Worm (Caenorhabditis elegans): ENCODE results near the gene B0507.7.

B0507.7 gene

DNA sequence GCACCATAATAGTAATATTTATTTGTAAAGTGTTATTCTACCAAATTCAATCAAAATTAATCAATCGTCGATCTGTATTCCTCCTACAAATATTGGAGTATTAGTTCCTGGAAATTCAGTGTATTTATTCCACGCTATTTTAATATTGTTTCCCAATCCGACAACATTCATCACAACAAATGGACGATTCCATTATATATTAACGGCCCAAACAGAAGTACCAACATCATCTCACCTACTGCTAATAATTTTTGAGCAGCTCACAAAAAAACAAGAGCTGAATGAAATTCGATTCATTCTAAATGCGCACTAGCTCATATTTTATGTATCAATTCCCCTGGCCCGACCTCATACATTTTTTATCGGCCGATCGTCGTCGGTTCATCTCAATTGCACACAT, 8.5 kb upstream of the B0507.7 start:
- no peak for TF ChIP-seq ceh-82 (tag; optimal IDR thresholded peaks at IDR 0.05)
- no peak for TF ChIP-seq nhr-23 (tag; optimal IDR thresholded peaks at IDR 0.05)
- no peak for TF ChIP-seq lsy-2 (tag; optimal IDR thresholded peaks at IDR 0.05)
- peak; percentile 44 for TF ChIP-seq unc-55 (GFP tag; optimal IDR thresholded peaks at IDR 0.05)
- TF ChIP-seq nhr-11 (tag; optimal IDR thresholded peaks at IDR 0.05): no peak

DNA sequence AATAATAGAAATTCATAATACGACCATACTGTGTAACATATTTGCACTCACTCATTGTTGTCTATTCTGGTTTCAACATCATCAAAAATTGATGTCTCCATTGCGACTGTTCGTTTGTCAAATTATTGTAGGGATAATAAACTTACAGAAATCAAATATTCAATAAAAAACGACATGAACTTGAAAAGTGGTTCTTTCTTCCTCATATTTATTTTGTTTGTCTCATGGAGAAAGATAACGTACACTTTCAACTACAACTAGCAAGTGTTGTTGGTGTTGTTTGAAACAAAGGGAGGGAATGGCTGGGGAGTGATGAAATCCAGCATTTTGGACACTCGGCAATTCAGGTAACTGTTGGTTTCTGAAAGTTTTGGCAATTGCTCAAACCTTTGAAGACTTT, 7.4 kb upstream of the B0507.7 start, which contains the start of gene B0507.9:
Gene B0507.9, minus strand, starts transcription at position 101 of the 400 bp plus-strand sequence.
- no peak for TF ChIP-seq Y55F3AM.14 (GFP tag; optimal IDR thresholded peaks at IDR 0.05)
- no peak for TF ChIP-seq sem-4 (tag; optimal IDR thresholded peaks at IDR 0.05)
- no peak for TF ChIP-seq ztf-1 (GFP tag; conservative IDR thresholded peaks at IDR 0.05)
- no peak for TF ChIP-seq ama-1 (optimal IDR thresholded peaks at IDR 0.05)
- no peak for TF ChIP-seq mdl-1 (tag; optimal IDR thresholded peaks at IDR 0.05)
- TF ChIP-seq C34F6.9 (tag; optimal IDR thresholded peaks at IDR 0.05): no peak
- no peak for TF ChIP-seq nhr-11 (tag; optimal IDR thresholded peaks at IDR 0.05)
- no peak for TF ChIP-seq ztf-4 (tag; optimal IDR thresholded peaks at IDR 0.05)
- TF ChIP-seq nhr-237 (tag; optimal IDR thresholded peaks at IDR 0.05): no peak

DNA sequence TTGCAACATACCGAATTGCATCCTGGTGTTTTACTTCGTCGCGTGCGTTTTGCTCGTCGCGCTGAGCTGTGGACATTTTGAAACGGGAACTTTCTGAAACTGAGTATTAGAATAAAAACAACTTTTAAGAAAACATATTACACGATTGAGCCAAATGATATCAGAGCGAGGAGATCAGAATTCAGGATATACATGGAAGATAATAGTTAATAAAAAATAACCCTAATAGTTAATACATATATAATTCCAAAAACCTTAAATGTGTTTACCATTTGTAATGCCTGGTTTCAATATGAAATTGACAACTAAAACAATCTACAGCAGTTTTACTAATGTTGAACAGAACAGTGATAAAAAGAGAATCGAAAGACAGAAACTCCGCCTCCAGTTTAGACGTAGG, 4.3 kb upstream of the B0507.7 start, which contains the start of gene B0507.8:
Gene B0507.8, minus strand, starts transcription at position 101 of the 400 bp plus-strand sequence.
- TF ChIP-seq lsy-2 (tag; optimal IDR thresholded peaks at IDR 0.05): no peak
- no peak for TF ChIP-seq nhr-77 (tag; optimal IDR thresholded peaks at IDR 0.05)
- no peak for TF ChIP-seq nhr-25 (tag; optimal IDR thresholded peaks at IDR 0.05)
- TF ChIP-seq nhr-129 (tag; optimal IDR thresholded peaks at IDR 0.05): no peak
- no peak for TF ChIP-seq unc-62 (GFP tag; optimal IDR thresholded peaks at IDR 0.05)
- TF ChIP-seq C34F6.9 (tag; optimal IDR thresholded peaks at IDR 0.05): no peak
- TF ChIP-seq zag-1 (tag; optimal IDR thresholded peaks at IDR 0.05): no peak
- TF ChIP-seq lin-11 (tag; optimal IDR thresholded peaks at IDR 0.05): no peak
- no peak for TF ChIP-seq nhr-12 (tag; optimal IDR thresholded peaks at IDR 0.05)
- no peak for TF ChIP-seq unc-39 (tag; optimal IDR thresholded peaks at IDR 0.05)
- TF ChIP-seq sem-4 (tag; optimal IDR thresholded peaks at IDR 0.05): no peak
- no peak for TF ChIP-seq blmp-1 (tag; optimal IDR thresholded peaks at IDR 0.05; ENCODE audit: insufficient read depth)
- no peak for TF ChIP-seq crh-2 (tag; optimal IDR thresholded peaks at IDR 0.05)
- no peak for TF ChIP-seq elt-1 (tag; optimal IDR thresholded peaks at IDR 0.05)
- TF ChIP-seq alr-1 (tag; optimal IDR thresholded peaks at IDR 0.05): no peak
- no peak for TF ChIP-seq mab-5 (tag; optimal IDR thresholded peaks at IDR 0.05)
- TF ChIP-seq lin-13 (GFP tag; optimal IDR thresholded peaks at IDR 0.05): no peak

DNA sequence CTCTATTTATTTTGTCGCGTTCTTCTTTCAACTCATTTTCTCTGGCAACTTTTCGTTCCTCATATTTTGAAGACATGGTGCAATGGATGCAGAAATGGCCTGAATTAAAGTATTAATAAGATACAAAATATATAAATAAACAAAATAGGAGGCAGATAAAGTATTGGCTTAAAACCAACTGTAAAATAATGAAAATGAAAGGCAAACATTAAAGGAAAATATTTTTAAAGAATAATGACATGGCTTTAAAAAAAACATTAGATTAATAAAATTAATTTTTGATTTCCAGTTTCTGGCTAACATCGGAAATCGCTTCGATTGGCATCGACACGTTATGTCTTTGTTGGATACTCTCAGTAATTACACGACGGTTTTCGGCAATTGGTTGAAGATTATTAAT, 1.9 kb upstream of the B0507.7 start, which contains the start of gene ddn-1:
Gene ddn-1, minus strand, starts transcription at position 101 of the 400 bp plus-strand sequence.
- no peak for TF ChIP-seq unc-62 (GFP tag; optimal IDR thresholded peaks at IDR 0.05)
- TF ChIP-seq ZK546.5 (tag; optimal IDR thresholded peaks at IDR 0.05): no peak
- no peak for TF ChIP-seq lin-11 (tag; optimal IDR thresholded peaks at IDR 0.05)
- no peak for TF ChIP-seq nhr-77 (tag; optimal IDR thresholded peaks at IDR 0.05)
- TF ChIP-seq F13H6.1 (tag; optimal IDR thresholded peaks at IDR 0.05): no peak
- no peak for TF ChIP-seq nhr-25 (tag; optimal IDR thresholded peaks at IDR 0.05)
- no peak for TF ChIP-seq elt-3 (tag; optimal IDR thresholded peaks at IDR 0.05)
- no peak for TF ChIP-seq nhr-237 (tag; optimal IDR thresholded peaks at IDR 0.05)

DNA sequence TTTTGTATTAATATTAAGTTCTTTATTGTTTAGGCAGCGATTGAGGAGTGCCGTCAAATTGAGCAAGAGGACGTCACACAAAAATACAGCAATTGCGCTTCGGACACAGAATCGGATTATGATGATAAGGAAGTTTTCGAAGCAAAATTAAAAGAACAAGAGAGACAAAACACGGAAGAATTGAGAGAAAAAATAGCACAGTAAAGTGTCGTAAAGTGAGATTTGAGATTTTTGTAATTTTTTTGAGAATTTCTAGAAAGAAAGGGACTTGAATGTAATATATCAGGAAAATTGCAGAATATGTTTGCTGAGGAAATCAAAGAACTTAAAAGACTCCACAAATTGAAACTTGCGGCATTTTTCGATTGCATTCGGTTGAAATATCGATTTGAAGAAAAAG, 3.8 kb downstream of the B0507.7 start, which contains the start of gene B0507.4:
Gene B0507.4, plus strand, starts transcription at position 301 of the 400 bp plus-strand sequence.
- TF ChIP-seq ztf-1 (GFP tag; conservative IDR thresholded peaks at IDR 0.05) (no peak), mab-5 (tag; optimal IDR thresholded peaks at IDR 0.05) (no peak), ztf-11 (tag; optimal IDR thresholded peaks at IDR 0.05) (no peak), lin-11 (tag; optimal IDR thresholded peaks at IDR 0.05) (no peak), aly-2 (tag; optimal IDR thresholded peaks at IDR 0.05) (no peak), ZK546.5 (tag; optimal IDR thresholded peaks at IDR 0.05) (no peak), nhr-6 (tag; optimal IDR thresholded peaks at IDR 0.05) (no peak), fos-1 (tag; optimal IDR thresholded peaks at IDR 0.05) (no peak), gmeb-1 (tag; optimal IDR thresholded peaks at IDR 0.05) (no peak), unc-55 (GFP tag; optimal IDR thresholded peaks at IDR 0.05) (no peak), dmd-4 (tag; optimal IDR thresholded peaks at IDR 0.05) (no peak), unc-62 (GFP tag; optimal IDR thresholded peaks at IDR 0.05) (no peak), peb-1 (tag; optimal IDR thresholded peaks at IDR 0.05) (no peak)

Measured in whole organism, L2 larva.